Worm (Caenorhabditis elegans) whole organism, midembryonic: ENCODE data around the gene ubc-26.

Source experiments
- flt-1 ChIP-seq: fragments of 200-800 bp; sonication (Bioruptor generic); IDR thresholded peaks from 2 replicates; pipeline ENCODE4 v1.3.6; 2022; ENCODE audit warnings: missing genetic modification characterization, missing compliant biosample characterization
- klf-2 ChIP-seq: fragments of 200-800 bp; sonication (Bioruptor generic); conservative IDR thresholded peaks from 2 replicates; pipeline ENCODE4 v1.3.6; 2022; ENCODE audit warnings: missing genetic modification reagents, missing genetic modification characterization, missing compliant biosample characterization
- med-1 ChIP-seq: sonication (generic microtip); optimal IDR thresholded peaks from 2 replicates; lab custom pipeline; 2017; ENCODE audit warnings: missing genetic modification characterization, mild to moderate bottlenecking, missing compliant biosample characterization, antibody characterized with exemption, missing genetic modification reagents; ENCODE audit not compliant: insufficient read depth
- tab-1 ChIP-seq: fragments of 200-800 bp; sonication (Bioruptor generic); IDR thresholded peaks from 2 replicates; pipeline ENCODE4 v1.3.6; 2022; ENCODE audit warnings: missing genetic modification characterization, missing compliant biosample characterization
- ztf-29 ChIP-seq: fragments of 200-800 bp; sonication (Bioruptor generic); IDR thresholded peaks from 2 replicates; pipeline ENCODE4 v1.3.6; 2022; ENCODE audit warnings: missing genetic modification reagents, missing genetic modification characterization, missing compliant biosample characterization

- no peak for TF ChIP-seq med-1 (GFP tag; lab: Kevin White, UChicago)
- no peak for TF ChIP-seq tab-1 (GFP tag; lab: Robert Waterston, UW)
- TF ChIP-seq ztf-29: no peak
- no peak for TF ChIP-seq flt-1 (GFP tag; lab: Robert Waterston, UW)
- TF ChIP-seq klf-2 (GFP tag; lab: Robert Waterston, UW): no peak
These were observed 44.0 kb downstream of the ubc-26 start for ce11 chrII:2856114-2856513.
